In genomic region chr3L:12580212-12580676, dm6 we compare ENCODE assay signal across 6 fruit fly cellular contexts.
A peak's percentile ranks its signal among the peaks of the same experiment; 100 is the strongest.
TF ChIP-seq lines count a peak whose summit lies in the region.

Gene ara, plus strand, starts transcription at chr3L:12580672.

- no peak for TF ChIP-seq CTCF in whole organism, embryonic (GFP tag; optimal IDR thresholded peaks at IDR 0.05; lab: Kevin White, UChicago)

TF ChIP-seq in whole organism, 6 proteins besides CTCF, POLR2A, EP300 and RAD21:
- TF ChIP-seq EcR (GFP tag; optimal IDR thresholded peaks at IDR 0.05; lab: Kevin White, UChicago) (no peak), Dll (optimal IDR thresholded peaks at IDR 0.05; lab: Kevin White, UChicago) (no peak), pan (optimal IDR thresholded peaks at IDR 0.05; lab: Kevin White, UChicago) (no peak), usp (GFP tag; optimal IDR thresholded peaks at IDR 0.05; lab: Kevin White, UChicago) (no peak), psq (optimal IDR thresholded peaks at IDR 0.05; lab: Kevin White, UChicago) (no peak), CG8478 (optimal IDR thresholded peaks at IDR 0.05; lab: Kevin White, UChicago) (peak; percentile 36)

TF ChIP-seq in whole organism, adult, 20 proteins besides CTCF, POLR2A, EP300 and RAD21:
- TF ChIP-seq Clk (GFP tag; optimal IDR thresholded peaks at IDR 0.05; lab: Kevin White, UChicago) (no peak), pad (GFP tag; optimal IDR thresholded peaks at IDR 0.05; lab: Kevin White, UChicago) (peak; percentile 82)

TF ChIP-seq in whole organism, embryonic, 481 proteins besides CTCF, POLR2A, EP300 and RAD21 (continues in another document):
- TF ChIP-seq nom (GFP tag; optimal IDR thresholded peaks at IDR 0.05; lab: Kevin White, UChicago): no peak
- TF ChIP-seq danr (GFP tag; IDR thresholded peaks at IDR 0.05; lab: Robert Waterston, UW): no peak
- TF ChIP-seq insv (GFP tag; optimal IDR thresholded peaks at IDR 0.05; lab: Kevin White, UChicago): peak in 1 of 2 experiments; percentile 24
- TF ChIP-seq CG18764 (GFP tag; optimal IDR thresholded peaks at IDR 0.05; lab: Kevin White, UChicago): no peak
- TF ChIP-seq CG9797 (GFP tag; optimal IDR thresholded peaks at IDR 0.05; lab: Kevin White, UChicago): no peak
- peak; percentile 39 to 72 for TF ChIP-seq Trl (optimal IDR thresholded peaks at IDR 0.05; lab: Kevin White, UChicago)
- no peak for TF ChIP-seq Trl (GFP tag; optimal IDR thresholded peaks at IDR 0.05; lab: Kevin White, UChicago)
- no peak for TF ChIP-seq disco-r (GFP tag; optimal IDR thresholded peaks at IDR 0.05; lab: Kevin White, UChicago)
- TF ChIP-seq Adf1 (GFP tag; IDR thresholded peaks at IDR 0.05; lab: Robert Waterston, UW): peak; percentile 38; the same call in 1 of the 2 replicates
- no peak for TF ChIP-seq HLH4C (GFP tag; IDR thresholded peaks at IDR 0.05; lab: Robert Waterston, UW; ENCODE audit: partially characterized antibody)
- TF ChIP-seq CG16779 (GFP tag; IDR thresholded peaks at IDR 0.05; lab: Robert Waterston, UW): no peak
- no peak for TF ChIP-seq Kr (GFP tag; optimal IDR thresholded peaks at IDR 0.05; lab: Kevin White, UChicago)
- TF ChIP-seq Max (GFP tag; optimal IDR thresholded peaks at IDR 0.05; lab: Kevin White, UChicago): no peak
- peak; percentile 31 for TF ChIP-seq cg (GFP tag; optimal IDR thresholded peaks at IDR 0.05; lab: Kevin White, UChicago)
- peak; percentile 52 for TF ChIP-seq Med (GFP tag; lab: Kevin White, UChicago)
- TF ChIP-seq Nf-YA (GFP tag; IDR thresholded peaks at IDR 0.05; lab: Robert Waterston, UW): peak; percentile 74
- 0 out of 2 replicates have a peak, but pooled peaks have one; percentile 14 for TF ChIP-seq Scr (GFP tag; IDR thresholded peaks at IDR 0.05; lab: Robert Waterston, UW; ENCODE audit: partially characterized antibody)
- 0 out of 3 replicates have a peak, but pooled peaks have one; percentile 16 for TF ChIP-seq CG6175 (GFP tag; IDR thresholded peaks at IDR 0.05; lab: Robert Waterston, UW)
- peak; percentile 97 for TF ChIP-seq chinmo (GFP tag; IDR thresholded peaks at IDR 0.05; lab: Robert Waterston, UW; ENCODE audit: partially characterized antibody)
- peak; percentile 62 for TF ChIP-seq crol (GFP tag; IDR thresholded peaks at IDR 0.05; lab: Robert Waterston, UW)

TF ChIP-seq in whole organism, prepupa, 60 proteins besides CTCF, POLR2A, EP300 and RAD21:
- TF ChIP-seq CG6163 (GFP tag; IDR thresholded peaks at IDR 0.05; lab: Robert Waterston, UW) (peak; percentile 37; the same call in 2 of the 3 replicates), CG1621 (tag; optimal IDR thresholded peaks at IDR 0.05; lab: Kevin White, UChicago) (peak; percentile 81), CG6854 (GFP tag; optimal IDR thresholded peaks at IDR 0.05; lab: Kevin White, UChicago) (peak; percentile 38), CG8119 (GFP tag; IDR thresholded peaks at IDR 0.05; lab: Robert Waterston, UW) (0 out of 3 replicates have a peak, but pooled peaks have one; percentile 37), Blimp-1 (GFP tag; optimal IDR thresholded peaks at IDR 0.05; lab: Kevin White, UChicago) (peak; percentile 44), topi (GFP tag; optimal IDR thresholded peaks at IDR 0.05; lab: Kevin White, UChicago) (no peak), svp (GFP tag; lab: Kevin White, UChicago) (peak; percentile 59), CG15336 (GFP tag; IDR thresholded peaks at IDR 0.05; lab: Robert Waterston, UW) (0 out of 2 replicates have a peak, but pooled peaks have one; percentile 14), CG3919 (GFP tag; optimal IDR thresholded peaks at IDR 0.05; lab: Kevin White, UChicago) (peak; percentile 28), ss (GFP tag; optimal IDR thresholded peaks at IDR 0.05; lab: Kevin White, UChicago) (peak; percentile 8 to 22), CG10669 (GFP tag; optimal IDR thresholded peaks at IDR 0.05; lab: Kevin White, UChicago) (no peak)

TF ChIP-seq in whole organism, pupa, 21 proteins besides CTCF, POLR2A, EP300 and RAD21:
- TF ChIP-seq CG13204 (GFP tag; optimal IDR thresholded peaks at IDR 0.05; lab: Kevin White, UChicago): peak; percentile 85
- TF ChIP-seq CG4496 (GFP tag; IDR thresholded peaks at IDR 0.05; lab: Robert Waterston, UW): peak; percentile 44; the same call in 2 of the 3 replicates
- no peak for TF ChIP-seq CG9948 (tag; optimal IDR thresholded peaks at IDR 0.05; lab: Kevin White, UChicago)

TF ChIP-seq in whole organism, wandering third instar larva, 38 proteins besides CTCF, POLR2A, EP300 and RAD21:
- TF ChIP-seq Mio (GFP tag; optimal IDR thresholded peaks at IDR 0.05; lab: Kevin White, UChicago) (no peak), tai (GFP tag; optimal IDR thresholded peaks at IDR 0.05; lab: Kevin White, UChicago) (no peak), Myc (optimal IDR thresholded peaks at IDR 0.05; lab: Kevin White, UChicago) (no peak), Dif (GFP tag; optimal IDR thresholded peaks at IDR 0.05; lab: Kevin White, UChicago; ENCODE audit: partially characterized antibody) (peak; percentile 39), dl (GFP tag; optimal IDR thresholded peaks at IDR 0.05; lab: Kevin White, UChicago; ENCODE audit: insufficient read depth in 1 of 2, partially characterized antibody in 2 of 2) (peak in 1 of 2 experiments; percentile 7), sage (GFP tag; optimal IDR thresholded peaks at IDR 0.05; lab: Kevin White, UChicago) (no peak), Hr78 (GFP tag; optimal IDR thresholded peaks at IDR 0.05; lab: Kevin White, UChicago) (no peak), Vsx2 (GFP tag; optimal IDR thresholded peaks at IDR 0.05; lab: Kevin White, UChicago; ENCODE audit: partially characterized antibody) (peak; percentile 61), foxo (GFP tag; optimal IDR thresholded peaks at IDR 0.05; lab: Kevin White, UChicago) (no peak)
